Worm (Caenorhabditis elegans) whole organism, midembryonic: Measurements from ENCODE around the gene cyb-1.

ENCODE experiments used
- cog-1 ChIP-seq: sonication (generic microtip); optimal IDR thresholded peaks from 2 replicates; lab custom pipeline; 2016; ENCODE audit warnings: missing genetic modification characterization, missing compliant biosample characterization
- flt-1 ChIP-seq: fragments of 200-800 bp; sonication (Bioruptor generic); IDR thresholded peaks from 2 replicates; pipeline ENCODE4 v1.3.6; 2022; ENCODE audit warnings: missing genetic modification characterization, missing compliant biosample characterization
- ref-1 ChIP-seq: fragments of 200-800 bp; sonication (Bioruptor generic); conservative IDR thresholded peaks from 2 replicates; pipeline ENCODE4 v1.3.6; 2022; ENCODE audit warnings: missing genetic modification reagents, missing genetic modification characterization, missing compliant biosample characterization

DNA sequence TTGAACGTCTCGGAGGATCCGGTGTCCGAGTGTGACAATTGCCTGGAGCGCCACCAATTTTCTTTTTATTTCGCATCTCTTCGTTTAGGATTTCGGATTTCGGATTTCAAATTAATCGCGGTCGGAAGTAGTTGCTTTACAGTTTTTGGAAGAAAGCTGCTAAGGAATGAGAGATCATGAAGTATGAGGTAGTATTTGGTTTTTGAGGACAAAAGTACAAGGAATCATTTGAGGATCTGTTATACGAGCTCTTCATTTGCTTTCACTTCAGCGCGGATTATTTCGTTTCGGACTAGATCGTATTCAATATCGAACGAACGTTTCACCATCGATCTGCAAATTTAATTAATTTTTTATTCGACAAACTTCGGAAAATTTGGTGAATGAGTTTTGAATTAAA lies 35.4 kb upstream of the cyb-1 start, which contains the start of gene R102.11:
- TF ChIP-seq ref-1 (GFP tag; lab: Robert Waterston, UW) (no peak), cog-1 (tag; lab: Kevin White, UChicago) (no peak), flt-1 (GFP tag; lab: Robert Waterston, UW) (no peak)
